Fruit fly (Drosophila melanogaster): ENCODE measurements around the gene CG3552.

Gene CG3552

DNA sequence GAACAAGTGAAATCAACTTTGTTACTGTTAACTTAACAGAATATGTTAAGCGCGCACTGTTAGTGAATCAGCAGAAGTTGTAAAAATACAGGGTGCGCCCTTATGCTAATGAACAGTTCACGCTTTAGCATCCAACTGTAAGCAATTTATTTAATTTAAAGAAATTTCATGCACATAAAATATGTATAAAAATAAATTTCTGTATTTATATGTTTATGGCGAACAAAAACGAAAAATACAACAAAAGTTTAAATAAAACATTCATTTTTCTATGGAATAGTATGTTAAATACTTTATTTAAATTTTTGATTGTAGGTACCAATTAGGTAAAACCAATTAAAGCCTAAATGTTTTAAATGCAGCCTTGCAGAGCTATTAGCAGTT is 31.6 kb upstream of the CG3552 start (continued):
- TF ChIP-seq CG1603 (tag; optimal IDR thresholded peaks at IDR 0.05), result no peak
- TF ChIP-seq CG31441 (GFP tag; IDR thresholded peaks at IDR 0.05), result peak; percentile 54
- no peak for TF ChIP-seq tll (GFP tag; optimal IDR thresholded peaks at IDR 0.05)
- no peak for TF ChIP-seq CG9215 (GFP tag; IDR thresholded peaks at IDR 0.05)
- TF ChIP-seq CG11456 (GFP tag; IDR thresholded peaks at IDR 0.05), result no peak
- no peak for TF ChIP-seq Lhr (GFP tag; optimal IDR thresholded peaks at IDR 0.05)
- TF ChIP-seq CG15073 (GFP tag; optimal IDR thresholded peaks at IDR 0.05), result no peak
- TF ChIP-seq esg (GFP tag; conservative IDR thresholded peaks at IDR 0.05), result no peak
- no peak for TF ChIP-seq Spps (tag; optimal IDR thresholded peaks at IDR 0.05)
- TF ChIP-seq B-H2 (GFP tag; optimal IDR thresholded peaks at IDR 0.05), result no peak
- TF ChIP-seq CG10462 (GFP tag; optimal IDR thresholded peaks at IDR 0.05), result no peak
- TF ChIP-seq ssp (GFP tag; IDR thresholded peaks at IDR 0.05), result no peak
- no peak for TF ChIP-seq CG4404 (GFP tag; IDR thresholded peaks at IDR 0.05)
- TF ChIP-seq kah (GFP tag; optimal IDR thresholded peaks at IDR 0.05), result peak; percentile 23
- TF ChIP-seq CG3726 (GFP tag; IDR thresholded peaks at IDR 0.05), result no peak
- peak in 1 of 2 experiments; percentile 61 for TF ChIP-seq bsh (GFP tag; optimal IDR thresholded peaks at IDR 0.05)
- TF ChIP-seq CG18011 (GFP tag; optimal IDR thresholded peaks at IDR 0.05), result peak; percentile 15
- TF ChIP-seq Hr78 (GFP tag; optimal IDR thresholded peaks at IDR 0.05), result no peak
- no peak for TF ChIP-seq Dfd (GFP tag; optimal IDR thresholded peaks at IDR 0.05)
- peak; percentile 10 for TF ChIP-seq NfI (GFP tag; optimal IDR thresholded peaks at IDR 0.05)
- TF ChIP-seq CG9817 (tag; optimal IDR thresholded peaks at IDR 0.05), result no peak
- TF ChIP-seq CG18476 (GFP tag; optimal IDR thresholded peaks at IDR 0.05), result peak; percentile 41
- peak; percentile 64 for TF ChIP-seq CG11504 (tag; optimal IDR thresholded peaks at IDR 0.05)
- TF ChIP-seq ham (GFP tag; IDR thresholded peaks at IDR 0.05), result no peak
- no peak for TF ChIP-seq D (optimal IDR thresholded peaks at IDR 0.05)
- no peak for TF ChIP-seq D (GFP tag; optimal IDR thresholded peaks at IDR 0.05)
- TF ChIP-seq bowl (GFP tag; IDR thresholded peaks at IDR 0.05), result no peak
- no peak for TF ChIP-seq Doc2 (GFP tag; IDR thresholded peaks at IDR 0.05)
- TF ChIP-seq trh (GFP tag; optimal IDR thresholded peaks at IDR 0.05), result no peak
- no peak for TF ChIP-seq Atf-2 (GFP tag; optimal IDR thresholded peaks at IDR 0.05)
- TF ChIP-seq CG11560 (tag; IDR thresholded peaks at IDR 0.05), result no peak
- no peak for TF ChIP-seq Dip3 (GFP tag; optimal IDR thresholded peaks at IDR 0.05)
- peak; percentile 27 for TF ChIP-seq CG14710 (tag; optimal IDR thresholded peaks at IDR 0.05)
- no peak for TF ChIP-seq Trl (optimal IDR thresholded peaks at IDR 0.05)
- TF ChIP-seq Trl (GFP tag; optimal IDR thresholded peaks at IDR 0.05), result no peak
- TF ChIP-seq CG8765 (GFP tag; IDR thresholded peaks at IDR 0.05), result no peak
- no peak for TF ChIP-seq CG2875 (GFP tag; optimal IDR thresholded peaks at IDR 0.05)
- no peak for TF ChIP-seq lilli (GFP tag; optimal IDR thresholded peaks at IDR 0.05)
- peak; percentile 14 for TF ChIP-seq Deaf1 (tag; optimal IDR thresholded peaks at IDR 0.05)
- TF ChIP-seq CG34224 (GFP tag; IDR thresholded peaks at IDR 0.05; ENCODE audit: partially characterized antibody), result no peak
- TF ChIP-seq CG17385 (GFP tag; optimal IDR thresholded peaks at IDR 0.05), result peak; percentile 43
- TF ChIP-seq CG2889 (GFP tag; IDR thresholded peaks at IDR 0.05), result no peak
- no peak for TF ChIP-seq CG16813 (GFP tag; IDR thresholded peaks at IDR 0.05; ENCODE audit: partially characterized antibody)
- TF ChIP-seq CG15601 (tag; optimal IDR thresholded peaks at IDR 0.05), result peak; percentile 39
- TF ChIP-seq wdn (GFP tag; IDR thresholded peaks at IDR 0.05), result no peak
- TF ChIP-seq lola (GFP tag; optimal IDR thresholded peaks at IDR 0.05), result peak in 1 of 3 experiments; percentile 7
- no peak for TF ChIP-seq Myb (GFP tag; optimal IDR thresholded peaks at IDR 0.05)
- TF ChIP-seq CG2712 (tag; optimal IDR thresholded peaks at IDR 0.05), result peak; percentile 57
- TF ChIP-seq CG7372 (GFP tag; IDR thresholded peaks at IDR 0.05), result 0 out of 2 replicates have a peak, but pooled peaks have one; percentile 12
- peak; percentile 27 for TF ChIP-seq CG7556 (GFP tag; optimal IDR thresholded peaks at IDR 0.05)
- no peak for TF ChIP-seq CG13123 (GFP tag; optimal IDR thresholded peaks at IDR 0.05)
- no peak for TF ChIP-seq oc (tag; optimal IDR thresholded peaks at IDR 0.05)

Data from whole organism, embryonic.